Fruit fly (Drosophila melanogaster): ENCODE data around the gene Iris.

- TF ChIP-seq insv (optimal IDR thresholded peaks at IDR 0.05), result no peak
- TF ChIP-seq psq (optimal IDR thresholded peaks at IDR 0.05), result no peak
Measured at dm6 chr2L:1118880-1119809, 14.8 kb downstream of the Iris start.
